Fruit fly (Drosophila melanogaster) whole organism, prepupa: ENCODE data around the gene CG11699.

Experiments
- CG11294 ChIP-seq: fragments of 200-800 bp; sonication (Bioruptor generic); IDR thresholded peaks from 2 replicates; pipeline ENCODE4 v1.3.6; 2022; ENCODE audit warnings: missing biosample characterization, missing genetic modification characterization
- CG11762 ChIP-seq: fragments of 200-800 bp; sonication (Bioruptor generic); optimal IDR thresholded peaks from 3 replicates; lab custom pipeline; 2016; ENCODE audit warnings: missing biosample characterization, missing genetic modification characterization; ENCODE audit not compliant: insufficient read depth
- CG31627 ChIP-seq: fragments of 200-800 bp; sonication (Bioruptor generic); optimal IDR thresholded peaks from 3 replicates; lab custom pipeline; 2016; ENCODE audit warnings: missing biosample characterization, missing genetic modification characterization
- CG32006 ChIP-seq: fragments of 200-800 bp; sonication (Bioruptor generic); optimal IDR thresholded peaks from 3 replicates; lab custom pipeline; 2017; ENCODE audit warnings: missing biosample characterization, mild to moderate bottlenecking, missing genetic modification characterization
- CG9139 ChIP-seq: fragments of 200-800 bp; sonication (Bioruptor generic); optimal IDR thresholded peaks from 3 replicates; lab custom pipeline; 2017; ENCODE audit warnings: missing biosample characterization, mild to moderate bottlenecking, missing genetic modification characterization
- Eip93F ChIP-seq: fragments of 200-800 bp; sonication (Bioruptor generic); optimal IDR thresholded peaks from 2 replicates; lab custom pipeline; 2016; ENCODE audit warnings: missing biosample characterization, mild to moderate bottlenecking, missing genetic modification characterization
- Ets96B ChIP-seq: fragments of 200-800 bp; optimal IDR thresholded peaks from 2 replicates; lab custom pipeline; 2019; ENCODE audit warnings: missing biosample characterization, mild to moderate bottlenecking, missing genetic modification characterization, moderate library complexity
- Lpt ChIP-seq: fragments of 200-800 bp; sonication (Bioruptor generic); optimal IDR thresholded peaks from 3 replicates; lab custom pipeline; 2016; ENCODE audit warnings: missing biosample characterization, missing genetic modification characterization
- OdsH ChIP-seq: fragments of 200-800 bp; sonication (Bioruptor generic); optimal IDR thresholded peaks from 3 replicates; lab custom pipeline; 2016; ENCODE audit warnings: missing biosample characterization, missing genetic modification characterization
- Sox15 ChIP-seq: fragments of 200-800 bp; sonication (Bioruptor generic); optimal IDR thresholded peaks from 3 replicates; lab custom pipeline; 2016; ENCODE audit warnings: missing biosample characterization, missing genetic modification characterization
- acj6 ChIP-seq: fragments of 200-800 bp; sonication (Bioruptor generic); optimal IDR thresholded peaks from 3 replicates; lab custom pipeline; 2016; ENCODE audit warnings: missing biosample characterization, missing genetic modification characterization
- fd59A ChIP-seq: fragments of 200-800 bp; sonication (Bioruptor generic); optimal IDR thresholded peaks from 2 replicates; lab custom pipeline; 2017; ENCODE audit warnings: missing biosample characterization, mild to moderate bottlenecking, missing genetic modification characterization, missing genetic modification reagents
- net ChIP-seq: fragments of 200-800 bp; sonication (Bioruptor generic); optimal IDR thresholded peaks from 3 replicates; lab custom pipeline; 2016; ENCODE audit warnings: missing biosample characterization, missing genetic modification characterization

dm6 chrX:11561450-11562040, 8.9 kb upstream of the CG11699 start, which contains the start of gene PGRP-SA:
- no peak for TF ChIP-seq Eip93F (GFP tag; lab: Kevin White, UChicago)
- TF ChIP-seq Ets96B (tag; lab: Kevin White, UChicago) = no peak
- TF ChIP-seq CG11294 = no peak
- TF ChIP-seq acj6 (GFP tag; lab: Kevin White, UChicago) = no peak
- TF ChIP-seq CG11762 (GFP tag; lab: Kevin White, UChicago) = no peak
- no peak for TF ChIP-seq OdsH (GFP tag; lab: Kevin White, UChicago)
- no peak for TF ChIP-seq Lpt
- no peak for TF ChIP-seq Sox15 (GFP tag; lab: Kevin White, UChicago)
- no peak for TF ChIP-seq CG9139 (GFP tag; lab: Kevin White, UChicago)
- TF ChIP-seq net (GFP tag; lab: Kevin White, UChicago) = no peak
- TF ChIP-seq fd59A (GFP tag; lab: Kevin White, UChicago) = no peak
- TF ChIP-seq CG31627 (GFP tag; lab: Kevin White, UChicago) = no peak
- no peak for TF ChIP-seq CG32006 (GFP tag; lab: Kevin White, UChicago)
